Fruit fly (Drosophila melanogaster): ENCODE data around the gene homer.
A peak's percentile ranks its signal among the peaks of the same experiment; 100 is the strongest.

The homer gene

DNA sequence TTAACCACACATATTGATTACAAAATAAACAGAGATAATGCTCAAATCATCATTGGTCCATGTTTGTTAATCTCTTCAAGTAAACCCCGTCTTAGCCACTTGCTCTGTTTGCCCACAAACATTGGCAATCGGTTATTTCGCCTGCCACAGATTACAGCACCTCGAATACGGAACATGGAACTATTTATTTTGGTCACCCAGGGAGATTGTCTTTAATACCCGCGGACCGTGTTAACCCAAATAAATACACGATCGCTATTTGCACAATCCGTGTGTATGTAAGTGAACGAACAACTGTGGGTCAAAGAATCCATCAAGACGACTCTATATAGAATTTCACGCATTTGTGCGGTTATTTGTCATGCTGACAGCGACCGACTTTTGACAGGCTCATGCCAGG lies 22.4 kb downstream of the homer start (continued):
- peak; percentile 57 for TF ChIP-seq CG14710 (tag; optimal IDR thresholded peaks at IDR 0.05)
- TF ChIP-seq sisA (GFP tag; IDR thresholded peaks at IDR 0.05): no peak
- peak; percentile 60 for TF ChIP-seq CG1233 (GFP tag; optimal IDR thresholded peaks at IDR 0.05)
- TF ChIP-seq trem (tag; optimal IDR thresholded peaks at IDR 0.05): peak; percentile 5
- TF ChIP-seq CG17328 (GFP tag; IDR thresholded peaks at IDR 0.05): 0 out of 2 replicates have a peak, but pooled peaks have one; percentile 27
- 0 out of 2 replicates have a peak, but pooled peaks have one; percentile 7 for TF ChIP-seq chm (GFP tag; IDR thresholded peaks at IDR 0.05)
- TF ChIP-seq croc (GFP tag; conservative IDR thresholded peaks at IDR 0.05): no peak
- TF ChIP-seq zf30C (GFP tag; optimal IDR thresholded peaks at IDR 0.05): no peak
- TF ChIP-seq CG16863 (GFP tag; optimal IDR thresholded peaks at IDR 0.05): peak; percentile 21
- TF ChIP-seq Dref (GFP tag; IDR thresholded peaks at IDR 0.05): no peak
- no peak for TF ChIP-seq ems (GFP tag; optimal IDR thresholded peaks at IDR 0.05)
- TF ChIP-seq CG10209 (GFP tag; optimal IDR thresholded peaks at IDR 0.05): peak; percentile 64
- no peak for TF ChIP-seq CG6689 (GFP tag; IDR thresholded peaks at IDR 0.05)
- no peak for TF ChIP-seq hbn (GFP tag; IDR thresholded peaks at IDR 0.05; ENCODE audit: partially characterized antibody)
- no peak for TF ChIP-seq BEAF-32 (GFP tag; optimal IDR thresholded peaks at IDR 0.05)
- TF ChIP-seq CG4404 (GFP tag; IDR thresholded peaks at IDR 0.05): no peak
- no peak for TF ChIP-seq scrt (GFP tag; optimal IDR thresholded peaks at IDR 0.05)
- TF ChIP-seq pros (GFP tag; optimal IDR thresholded peaks at IDR 0.05): no peak
- TF ChIP-seq CG12744 (GFP tag; optimal IDR thresholded peaks at IDR 0.05): peak; percentile 40
- peak; percentile 11 for TF ChIP-seq CG7839 (tag; optimal IDR thresholded peaks at IDR 0.05)
- peak; percentile 31 for TF ChIP-seq stwl (tag; optimal IDR thresholded peaks at IDR 0.05)
- TF ChIP-seq CG15011 (GFP tag; optimal IDR thresholded peaks at IDR 0.05): peak; percentile 45
- TF ChIP-seq CG15479 (GFP tag; optimal IDR thresholded peaks at IDR 0.05): peak; percentile 91
- no peak for TF ChIP-seq tna (GFP tag; IDR thresholded peaks at IDR 0.05; ENCODE audit: partially characterized antibody)
- TF ChIP-seq caup (GFP tag; optimal IDR thresholded peaks at IDR 0.05; ENCODE audit: severe bottlenecking): no peak
- no peak for TF ChIP-seq H2.0 (GFP tag; IDR thresholded peaks at IDR 0.05)
- TF ChIP-seq Antp (GFP tag; optimal IDR thresholded peaks at IDR 0.05): no peak
- TF ChIP-seq ab (GFP tag; optimal IDR thresholded peaks at IDR 0.05): no peak
- TF ChIP-seq vfl (GFP tag; optimal IDR thresholded peaks at IDR 0.05): no peak
- TF ChIP-seq Kr (GFP tag; optimal IDR thresholded peaks at IDR 0.05): peak; percentile 93
- no peak for TF ChIP-seq sd (tag; optimal IDR thresholded peaks at IDR 0.05)
- no peak for TF ChIP-seq CG4854 (GFP tag; optimal IDR thresholded peaks at IDR 0.05)
- TF ChIP-seq ac (GFP tag; optimal IDR thresholded peaks at IDR 0.05): peak; percentile 93
- no peak for TF ChIP-seq pum (GFP tag; optimal IDR thresholded peaks at IDR 0.05)
- TF ChIP-seq Hmr (GFP tag; optimal IDR thresholded peaks at IDR 0.05): peak; percentile 37
- peak; percentile 77 for TF ChIP-seq Xrp1 (GFP tag; IDR thresholded peaks at IDR 0.05)
- peak; percentile 28 for TF ChIP-seq CG10462 (GFP tag; optimal IDR thresholded peaks at IDR 0.05)
- peak; percentile 55 for TF ChIP-seq gem (tag; optimal IDR thresholded peaks at IDR 0.05)
- TF ChIP-seq CG4820 (GFP tag; optimal IDR thresholded peaks at IDR 0.05): no peak
- peak; percentile 17 for TF ChIP-seq gcm (GFP tag; optimal IDR thresholded peaks at IDR 0.05)
- peak; percentile 43 for TF ChIP-seq CG18262 (tag; optimal IDR thresholded peaks at IDR 0.05)
- TF ChIP-seq CG18599 (GFP tag; optimal IDR thresholded peaks at IDR 0.05): no peak
- no peak for TF ChIP-seq HmgZ (tag; optimal IDR thresholded peaks at IDR 0.05)
- peak; percentile 48 for TF ChIP-seq her (GFP tag; optimal IDR thresholded peaks at IDR 0.05)
- no peak for TF ChIP-seq YL-1 (GFP tag; optimal IDR thresholded peaks at IDR 0.05)
- TF ChIP-seq dpn (GFP tag; optimal IDR thresholded peaks at IDR 0.05): peak in 1 of 2 experiments; percentile 11
- no peak for TF ChIP-seq CG12104 (GFP tag; optimal IDR thresholded peaks at IDR 0.05)
- TF ChIP-seq B-H2 (GFP tag; optimal IDR thresholded peaks at IDR 0.05): no peak
- no peak for TF ChIP-seq CG13296 (GFP tag; optimal IDR thresholded peaks at IDR 0.05)
- TF ChIP-seq CG31441 (GFP tag; IDR thresholded peaks at IDR 0.05): peak; percentile 18; the same call in 1 of the 2 replicates
- peak; percentile 51; the same call in 1 of the 3 replicates for TF ChIP-seq otp (GFP tag; IDR thresholded peaks at IDR 0.05)
